Worm (Caenorhabditis elegans): ENCODE results near the gene ugt-16.

ugt-16 gene

ce11 chrV:12824777-12825176 lies at the start of gene ugt-16:
Gene ugt-16 (plus strand): TSS chrV:12825024.
- TF ChIP-seq dpff-1 (tag; optimal IDR thresholded peaks at IDR 0.05): no peak
- no peak for TF ChIP-seq lsy-27 (tag; optimal IDR thresholded peaks at IDR 0.05; ENCODE audit: borderline replicate concordance, insufficient read depth)
- TF ChIP-seq nhr-80 (tag; optimal IDR thresholded peaks at IDR 0.05): peak; percentile 51

ce11 chrV:12780248-12780647 lies 44.6 kb upstream of the ugt-16 start:
- TF ChIP-seq pha-4 (tag; optimal IDR thresholded peaks at IDR 0.05) (no peak), athp-1 (tag; optimal IDR thresholded peaks at IDR 0.05) (peak; percentile 72), cebp-2 (GFP tag; IDR thresholded peaks at IDR 0.05) (peak; percentile 80; the same call in 1 of the 2 replicates), lin-26 (GFP tag; IDR thresholded peaks at IDR 0.05) (peak; percentile 97), ztf-6 (GFP tag; IDR thresholded peaks at IDR 0.05) (0 out of 2 replicates have a peak, but pooled peaks have one; percentile 53), aptf-2 (GFP tag; conservative IDR thresholded peaks at IDR 0.05) (peak; percentile 64; the same call in 1 of the 2 replicates), ccch-3 (GFP tag; optimal IDR thresholded peaks at IDR 0.05) (no peak), sdz-38 (tag; optimal IDR thresholded peaks at IDR 0.05) (no peak), ZK185.1 (tag; optimal IDR thresholded peaks at IDR 0.05; ENCODE audit: poor library complexity, severe bottlenecking) (peak; percentile 69), ztf-3 (GFP tag; optimal IDR thresholded peaks at IDR 0.05) (no peak), F49E8.2 (tag; optimal IDR thresholded peaks at IDR 0.05; ENCODE audit: insufficient read depth) (no peak), madf-10 (tag; optimal IDR thresholded peaks at IDR 0.05) (peak; percentile 47), attf-6 (GFP tag; IDR thresholded peaks at IDR 0.05) (no peak), cebp-1 (GFP tag; IDR thresholded peaks at IDR 0.05) (0 out of 2 replicates have a peak, but pooled peaks have one; percentile 60), cebp-1 (tag; optimal IDR thresholded peaks at IDR 0.05) (no peak), nhr-27 (tag; optimal IDR thresholded peaks at IDR 0.05) (peak; percentile 17), rpc-1 (optimal IDR thresholded peaks at IDR 0.05) (peak; percentile 87), rpc-1 (tag; optimal IDR thresholded peaks at IDR 0.05) (peak; percentile 89), zim-3 (tag; optimal IDR thresholded peaks at IDR 0.05) (peak; percentile 91), repo-1 (tag; optimal IDR thresholded peaks at IDR 0.05) (peak; percentile 15), pbrm-1 (GFP tag; IDR thresholded peaks at IDR 0.05) (peak; percentile 81), ekl-4 (GFP tag; IDR thresholded peaks at IDR 0.05) (peak; percentile 68; the same call in 1 of the 2 replicates), lin-35 (GFP tag; optimal IDR thresholded peaks at IDR 0.05) (no peak), Y95B8A.8 (GFP tag; IDR thresholded peaks at IDR 0.05) (peak; percentile 33; the same call in 1 of the 2 replicates), let-607 (tag; optimal IDR thresholded peaks at IDR 0.05) (peak; percentile 8 to 22), mes-4 (tag; optimal IDR thresholded peaks at IDR 0.05) (peak; percentile 35), aptf-3 (GFP tag; IDR thresholded peaks at IDR 0.05) (0 out of 2 replicates have a peak, but pooled peaks have one; percentile 26), lag-1 (GFP tag; IDR thresholded peaks at IDR 0.05) (no peak), lsy-27 (tag; optimal IDR thresholded peaks at IDR 0.05; ENCODE audit: borderline replicate concordance, insufficient read depth) (peak; percentile 82), unc-130 (GFP tag; optimal IDR thresholded peaks at IDR 0.05) (peak; percentile 17), madf-8 (GFP tag; conservative IDR thresholded peaks at IDR 0.05) (no peak), let-526 (GFP tag; IDR thresholded peaks at IDR 0.05) (peak; percentile 60; the same call in 1 of the 2 replicates), nhr-80 (tag; optimal IDR thresholded peaks at IDR 0.05) (no peak), C17E4.6 (GFP tag; IDR thresholded peaks at IDR 0.05) (0 out of 2 replicates have a peak, but pooled peaks have one; percentile 21), ceh-100 (GFP tag; IDR thresholded peaks at IDR 0.05) (no peak), ceh-91 (GFP tag; IDR thresholded peaks at IDR 0.05) (peak; percentile 31; the same call in 1 of the 2 replicates), hlh-12 (tag; optimal IDR thresholded peaks at IDR 0.05) (peak; percentile 4), akir-1 (GFP tag; optimal IDR thresholded peaks at IDR 0.05) (no peak), nhr-179 (tag; optimal IDR thresholded peaks at IDR 0.05) (no peak), him-1 (tag; optimal IDR thresholded peaks at IDR 0.05) (peak; percentile 76), hsf-1 (GFP tag; IDR thresholded peaks at IDR 0.05) (no peak; the same call in 1 of the 2 replicates), ztf-18 (tag; optimal IDR thresholded peaks at IDR 0.05) (peak; percentile 79), B0261.1 (tag; optimal IDR thresholded peaks at IDR 0.05) (peak; percentile 85), snpc-3.4 (tag; optimal IDR thresholded peaks at IDR 0.05) (peak; percentile 65), ama-1 (optimal IDR thresholded peaks at IDR 0.05) (no peak), ama-1 (GFP tag; optimal IDR thresholded peaks at IDR 0.05) (peak in 1 of 2 experiments; percentile 76)
